Fruit fly (Drosophila melanogaster) whole organism, embryonic: Measurements from ENCODE around the gene CG43116.
A peak's percentile ranks its signal among the peaks of the same experiment; 100 is the strongest.

Experiments used
- Abd-B ChIP-seq: fragments of 200-800 bp; sonication (Bioruptor generic); optimal IDR thresholded peaks from 2 replicates; lab custom pipeline; 2018; ENCODE audit warnings: missing biosample characterization, mild to moderate bottlenecking, missing genetic modification characterization, moderate library complexity
- CG10431 ChIP-seq: fragments of 200-800 bp; sonication (Bioruptor generic); optimal IDR thresholded peaks from 3 replicates; lab custom pipeline; 2018; ENCODE audit warnings: missing biosample characterization, mild to moderate bottlenecking, missing genetic modification characterization
- CG10565 ChIP-seq: fragments of 200-800 bp; sonication (Bioruptor generic); optimal IDR thresholded peaks from 3 replicates; lab custom pipeline; 2016; ENCODE audit warnings: missing biosample characterization, mild to moderate bottlenecking, missing genetic modification characterization
- CG12659 ChIP-seq: fragments of 200-800 bp; sonication (Bioruptor generic); optimal IDR thresholded peaks from 3 replicates; lab custom pipeline; 2017; ENCODE audit warnings: mild to moderate bottlenecking, missing biosample characterization, missing genetic modification reagents, missing genetic modification characterization
- CG15479 ChIP-seq: fragments of 200-800 bp; sonication (Bioruptor generic); optimal IDR thresholded peaks from 3 replicates; lab custom pipeline; 2019; ENCODE audit warnings: missing biosample characterization, mild to moderate bottlenecking, missing genetic modification characterization, moderate library complexity
- CG1602 ChIP-seq: fragments of 200-800 bp; sonication (Bioruptor generic); optimal IDR thresholded peaks from 3 replicates; lab custom pipeline; 2016; ENCODE audit warnings: missing biosample characterization, missing genetic modification characterization
- CG18262 ChIP-seq: fragments of 200-800 bp; optimal IDR thresholded peaks from 3 replicates; lab custom pipeline; 2019; ENCODE audit warnings: missing biosample characterization, mild to moderate bottlenecking, missing genetic modification characterization, moderate library complexity
- CG2875 ChIP-seq: fragments of 200-800 bp; sonication (Bioruptor generic); optimal IDR thresholded peaks from 2 replicates; lab custom pipeline; 2017; ENCODE audit warnings: missing biosample characterization, mild to moderate bottlenecking, missing genetic modification characterization, missing genetic modification reagents
- CG31441 ChIP-seq: fragments of 200-800 bp; sonication (Bioruptor generic); IDR thresholded peaks from 2 replicates; pipeline ENCODE4 v1.3.6; 2022; ENCODE audit warnings: missing biosample characterization, missing genetic modification characterization
- CG32772 ChIP-seq: fragments of 200-800 bp; sonication (Bioruptor generic); IDR thresholded peaks from 2 replicates; pipeline ENCODE4 v1.3.6; 2022; ENCODE audit warnings: missing biosample characterization, missing genetic modification characterization
- CG3407 ChIP-seq: fragments of 200-800 bp; sonication (Bioruptor generic); optimal IDR thresholded peaks from 2 replicates; lab custom pipeline; 2018; ENCODE audit warnings: missing biosample characterization, mild to moderate bottlenecking, missing genetic modification characterization
- CG3726 ChIP-seq: fragments of 200-800 bp; sonication (Bioruptor generic); IDR thresholded peaks from 3 replicates; pipeline ENCODE4, ENCODE4 v1.3.6; 2022; ENCODE audit warnings: missing biosample characterization, missing genetic modification characterization
- CG3838 ChIP-seq: fragments of 200-800 bp; sonication (Bioruptor generic); optimal IDR thresholded peaks from 3 replicates; lab custom pipeline; 2016; ENCODE audit warnings: missing biosample characterization, missing genetic modification characterization
- CG8388 ChIP-seq: fragments of 200-800 bp; sonication (Bioruptor generic); optimal IDR thresholded peaks from 2 replicates; lab custom pipeline; 2019; ENCODE audit warnings: missing biosample characterization, mild to moderate bottlenecking, missing genetic modification characterization, moderate library complexity
- CG8924 ChIP-seq: fragments of 200-800 bp; optimal IDR thresholded peaks from 3 replicates; lab custom pipeline; 2019; ENCODE audit warnings: missing biosample characterization, mild to moderate bottlenecking, missing genetic modification characterization, moderate library complexity
- CG9797 ChIP-seq: fragments of 200-800 bp; sonication (Bioruptor generic); optimal IDR thresholded peaks from 3 replicates; lab custom pipeline; 2018; ENCODE audit warnings: missing biosample characterization, mild to moderate bottlenecking, missing genetic modification characterization
- CoRest ChIP-seq: fragments of 200-800 bp; sonication (Bioruptor generic); optimal IDR thresholded peaks from 3 replicates; lab custom pipeline; 2018; ENCODE audit warnings: missing biosample characterization, mild to moderate bottlenecking, missing genetic modification characterization, moderate library complexity
- D ChIP-seq, 2 experiments: fragments of 200-800 bp in 1 of 2; fragments of >200 bp in 1 of 2; sonication (Bioruptor generic) in 1 of 2; optimal IDR thresholded peaks; 2 replicates in 1 of 2; 3 replicates in 1 of 2; lab custom pipeline; 2017; ENCODE audit warnings: mild to moderate bottlenecking in 1 of 2, missing biosample characterization in 1 of 2, missing genetic modification characterization in 1 of 2, missing genetic modification reagents in 1 of 2
- Dad ChIP-seq: fragments of 200-800 bp; sonication (Bioruptor generic); optimal IDR thresholded peaks from 3 replicates; lab custom pipeline; 2016; ENCODE audit warnings: missing biosample characterization, missing genetic modification characterization
- Hr3 ChIP-seq: fragments of 200-800 bp; sonication (Bioruptor generic); optimal IDR thresholded peaks from 3 replicates; lab custom pipeline; 2016; ENCODE audit warnings: missing biosample characterization, missing genetic modification characterization
- Hsf ChIP-seq: fragments of 200-800 bp; sonication (Bioruptor generic); optimal IDR thresholded peaks from 3 replicates; lab custom pipeline; 2016; ENCODE audit warnings: missing biosample characterization, missing genetic modification characterization
- Lim3 ChIP-seq: fragments of 200-800 bp; sonication (Bioruptor generic); IDR thresholded peaks from 2 replicates; pipeline ENCODE4 v1.3.6; 2022; ENCODE audit warnings: missing biosample characterization, missing genetic modification characterization
- Oaz ChIP-seq: fragments of 200-800 bp; sonication (Bioruptor generic); IDR thresholded peaks from 2 replicates; pipeline ENCODE4 v1.3.6; 2022; ENCODE audit warnings: missing biosample characterization, missing genetic modification characterization
- Poxn ChIP-seq: fragments of 200-800 bp; sonication (Bioruptor generic); IDR thresholded peaks from 2 replicates; pipeline ENCODE4 v1.3.6; 2022; ENCODE audit warnings: missing biosample characterization, missing genetic modification characterization
- Ptx1 ChIP-seq: fragments of 200-800 bp; sonication (Bioruptor generic); IDR thresholded peaks from 2 replicates; pipeline ENCODE4 v1.3.6; 2022; ENCODE audit warnings: missing biosample characterization, missing genetic modification characterization
- Xrp1 ChIP-seq: fragments of 200-800 bp; sonication (Bioruptor generic); IDR thresholded peaks from 2 replicates; pipeline ENCODE4 v1.3.6; 2022; ENCODE audit warnings: missing biosample characterization, missing genetic modification characterization
- aop ChIP-seq: fragments of 200-800 bp; sonication (Bioruptor generic); IDR thresholded peaks from 2 replicates; pipeline ENCODE4 v1.3.6; 2022; ENCODE audit warnings: missing biosample characterization, missing genetic modification characterization
- bbx ChIP-seq: fragments of 200-800 bp; sonication (Bioruptor generic); IDR thresholded peaks from 2 replicates; pipeline ENCODE4 v1.3.6; 2022; ENCODE audit warnings: missing biosample characterization, missing genetic modification characterization; ENCODE audit not compliant: partially characterized antibody
- br ChIP-seq: fragments of >200 bp; optimal IDR thresholded peaks from 2 replicates; lab custom pipeline; 2017
- caup ChIP-seq: fragments of 200-800 bp; sonication (Bioruptor generic); optimal IDR thresholded peaks from 3 replicates; lab custom pipeline; 2017; ENCODE audit warnings: missing biosample characterization, mild to moderate bottlenecking, missing genetic modification characterization, moderate library complexity; ENCODE audit not compliant: severe bottlenecking
- chn ChIP-seq: fragments of 200-800 bp; sonication (Bioruptor generic); optimal IDR thresholded peaks from 2 replicates; lab custom pipeline; 2016; ENCODE audit warnings: missing biosample characterization, missing genetic modification characterization
- dm ChIP-seq: fragments of 200-800 bp; sonication (Bioruptor generic); optimal IDR thresholded peaks from 3 replicates; lab custom pipeline; 2016; ENCODE audit warnings: missing biosample characterization, missing genetic modification characterization
- gro ChIP-seq: fragments of 200-800 bp; sonication (Bioruptor generic); optimal IDR thresholded peaks from 2 replicates; lab custom pipeline; 2016; ENCODE audit warnings: missing biosample characterization, missing genetic modification characterization
- gt ChIP-seq: fragments of 200-800 bp; sonication (Bioruptor generic); IDR thresholded peaks from 2 replicates; pipeline ENCODE4 v1.3.6; 2022; ENCODE audit warnings: missing biosample characterization, missing genetic modification characterization
- ham ChIP-seq: fragments of 200-800 bp; sonication (Bioruptor generic); IDR thresholded peaks from 2 replicates; pipeline ENCODE4 v1.3.6; 2022; ENCODE audit warnings: missing biosample characterization, missing genetic modification characterization
- hkb ChIP-seq, 2 experiments: fragments of 200-800 bp in 1 of 2; fragments of >200 bp in 1 of 2; sonication (Bioruptor generic) in 1 of 2; IDR thresholded peaks in 1 of 2; optimal IDR thresholded peaks in 1 of 2; 2 replicates each; pipeline versions ENCODE4 v1.3.6 to Lab custom; 2017 to 2022; ENCODE audit warnings: missing biosample characterization in 1 of 2, missing genetic modification characterization in 1 of 2
- kah ChIP-seq: fragments of 200-800 bp; sonication (Bioruptor generic); optimal IDR thresholded peaks from 2 replicates; lab custom pipeline; 2018; ENCODE audit warnings: missing biosample characterization, mild to moderate bottlenecking, missing genetic modification characterization
- lab ChIP-seq: fragments of 200-800 bp; sonication (Bioruptor generic); optimal IDR thresholded peaks from 3 replicates; lab custom pipeline; 2017; ENCODE audit warnings: missing biosample characterization, missing genetic modification characterization, mild to moderate bottlenecking, moderate library complexity, missing genetic modification reagents
- lbe ChIP-seq: fragments of 200-800 bp; sonication (Bioruptor generic); optimal IDR thresholded peaks from 2 replicates; lab custom pipeline; 2016; ENCODE audit warnings: missing biosample characterization, mild to moderate bottlenecking, missing genetic modification characterization
- lov ChIP-seq, 2 experiments: fragments of 200-800 bp in 1 of 2; fragments of >200 bp in 1 of 2; sonication (Bioruptor generic) in 1 of 2; IDR thresholded peaks in 1 of 2; optimal IDR thresholded peaks in 1 of 2; 2 replicates in 1 of 2; 3 replicates in 1 of 2; pipeline versions ENCODE4 v1.3.6 to Lab custom; 2017 to 2022; ENCODE audit warnings: missing biosample characterization in 1 of 2, missing genetic modification characterization in 1 of 2
- luna ChIP-seq: fragments of 200-800 bp; sonication (Bioruptor generic); optimal IDR thresholded peaks from 2 replicates; lab custom pipeline; 2016; ENCODE audit warnings: missing biosample characterization, missing genetic modification characterization
- pfk ChIP-seq: fragments of 200-800 bp; sonication (Bioruptor generic); optimal IDR thresholded peaks from 2 replicates; lab custom pipeline; 2018; ENCODE audit warnings: missing biosample characterization, mild to moderate bottlenecking, missing genetic modification characterization, moderate library complexity
- pita ChIP-seq: fragments of 200-800 bp; sonication (Bioruptor generic); optimal IDR thresholded peaks from 2 replicates; lab custom pipeline; 2017; ENCODE audit warnings: missing biosample characterization, mild to moderate bottlenecking, missing genetic modification characterization
- scrt ChIP-seq: fragments of 200-800 bp; sonication (Bioruptor generic); optimal IDR thresholded peaks from 2 replicates; lab custom pipeline; 2018; ENCODE audit warnings: missing biosample characterization, mild to moderate bottlenecking, missing genetic modification characterization, moderate library complexity
- seq ChIP-seq: fragments of 200-800 bp; sonication (Bioruptor generic); IDR thresholded peaks from 2 replicates; pipeline ENCODE4 v1.3.6; 2022; ENCODE audit warnings: missing biosample characterization, missing genetic modification characterization
- sqz ChIP-seq: fragments of 200-800 bp; sonication (Bioruptor generic); optimal IDR thresholded peaks from 3 replicates; lab custom pipeline; 2018; ENCODE audit warnings: missing biosample characterization, mild to moderate bottlenecking, missing genetic modification characterization
- stwl ChIP-seq: fragments of 200-800 bp; sonication (Bioruptor generic); optimal IDR thresholded peaks from 3 replicates; lab custom pipeline; 2018; ENCODE audit warnings: missing biosample characterization, mild to moderate bottlenecking, missing genetic modification characterization, moderate library complexity
- vnd ChIP-seq: fragments of 200-800 bp; sonication (Bioruptor generic); IDR thresholded peaks from 3 replicates; pipeline ENCODE4 v1.3.6; 2022; ENCODE audit warnings: missing biosample characterization, missing genetic modification characterization; ENCODE audit not compliant: partially characterized antibody

The CG43116 gene

DNA sequence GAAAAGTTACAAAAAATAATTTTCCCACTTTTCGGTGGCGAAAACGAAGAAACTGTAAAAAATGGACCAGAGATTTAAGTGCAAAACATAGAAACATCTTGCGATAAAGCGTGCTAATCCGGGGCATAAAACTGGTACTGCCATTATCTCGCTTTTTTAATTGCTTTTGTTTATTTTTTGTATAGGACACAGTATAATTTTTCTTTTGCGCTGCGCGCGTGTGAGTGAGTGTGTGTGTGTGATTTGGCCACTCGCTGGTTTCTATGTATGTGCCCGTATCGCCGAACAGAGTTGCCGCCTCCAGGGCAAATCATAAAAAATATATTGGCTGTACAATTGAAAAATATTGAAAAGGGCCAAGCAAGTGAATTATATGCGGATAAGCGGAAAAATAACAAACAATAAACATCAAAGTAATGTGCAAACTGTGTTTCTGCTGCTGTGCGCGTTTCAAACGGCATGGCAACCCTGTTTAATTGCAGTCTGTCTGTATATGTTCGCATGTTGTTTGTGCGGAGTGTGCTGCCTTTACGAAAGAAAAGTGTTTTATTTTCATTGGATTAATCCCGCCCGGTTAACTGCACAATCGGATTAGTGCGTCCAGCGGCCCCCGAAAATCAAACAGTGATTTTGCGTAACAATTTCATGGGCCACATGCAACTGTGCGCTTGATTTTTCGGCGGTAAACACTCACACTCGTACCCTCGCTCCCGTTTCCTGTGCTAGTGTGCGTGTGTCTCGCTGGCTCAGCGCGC, 45.5 kb upstream of the CG43116 start:
- TF ChIP-seq CG1602 (peak; percentile 95), br (no peak), chn (GFP tag; lab: Kevin White, UChicago) (peak; percentile 98), pfk (peak; percentile 9), CG8924 (tag; lab: Kevin White, UChicago) (peak; percentile 94), dm (peak; percentile 97), CG15479 (peak; percentile 78), gt (peak; percentile 84), pita (GFP tag; lab: Kevin White, UChicago) (no peak), CG3407 (peak; percentile 94), stwl (tag; lab: Kevin White, UChicago) (peak; percentile 55), CG8388 (GFP tag; lab: Kevin White, UChicago) (peak; percentile 95), lbe (GFP tag; lab: Kevin White, UChicago) (peak; percentile 92), scrt (GFP tag; lab: Kevin White, UChicago) (peak; percentile 91), caup (GFP tag; lab: Kevin White, UChicago) (peak; percentile 96), CG12659 (GFP tag; lab: Kevin White, UChicago) (peak; percentile 97), CG2875 (GFP tag; lab: Kevin White, UChicago) (peak; percentile 95), Ptx1 (GFP tag; lab: Robert Waterston, UW) (peak; percentile 98), CG18262 (tag; lab: Kevin White, UChicago) (peak; percentile 94), gro (GFP tag; lab: Kevin White, UChicago) (peak; percentile 99), CoRest (peak; percentile 96), Hsf (peak; percentile 97), CG9797 (peak; percentile 36), CG3726 (peak; percentile 96), luna (peak; percentile 92), CG32772 (GFP tag; lab: Robert Waterston, UW) (peak; percentile 97), seq (GFP tag; lab: Robert Waterston, UW) (peak; percentile 97), Xrp1 (GFP tag; lab: Robert Waterston, UW) (peak; percentile 98), D (optimal IDR thresholded peaks at IDR 0.05; lab: Kevin White, UChicago) (no peak), D (GFP tag; optimal IDR thresholded peaks at IDR 0.05; lab: Kevin White, UChicago) (peak; percentile 94), Abd-B (GFP tag; lab: Kevin White, UChicago) (peak; percentile 97), Hr3 (GFP tag; lab: Kevin White, UChicago) (peak; percentile 94), vnd (GFP tag; lab: Robert Waterston, UW) (no peak), Dad (peak; percentile 96), CG3838 (GFP tag; lab: Kevin White, UChicago) (peak; percentile 91), kah (GFP tag; lab: Kevin White, UChicago) (peak; percentile 79), hkb (optimal IDR thresholded peaks at IDR 0.05; lab: Kevin White, UChicago) (no peak), hkb (GFP tag; IDR thresholded peaks at IDR 0.05; lab: Robert Waterston, UW) (peak; percentile 98), lab (GFP tag; lab: Kevin White, UChicago) (peak; percentile 98), bbx (GFP tag; lab: Robert Waterston, UW) (no peak), aop (GFP tag; lab: Robert Waterston, UW) (peak; percentile 92), Lim3 (GFP tag; lab: Robert Waterston, UW) (peak; percentile 87), Poxn (GFP tag; lab: Robert Waterston, UW) (peak; percentile 90), ham (peak; percentile 89), CG31441 (peak; percentile 92), CG10431 (GFP tag; lab: Kevin White, UChicago) (peak; percentile 77), lov (optimal IDR thresholded peaks at IDR 0.05; lab: Kevin White, UChicago) (no peak), lov (GFP tag; IDR thresholded peaks at IDR 0.05; lab: Robert Waterston, UW) (peak; percentile 91), CG10565 (GFP tag; lab: Kevin White, UChicago) (peak; percentile 90), Oaz (peak; percentile 93), sqz (peak; percentile 89)
